Worm (Caenorhabditis elegans): ENCODE results near the gene R151.1.

DNA sequence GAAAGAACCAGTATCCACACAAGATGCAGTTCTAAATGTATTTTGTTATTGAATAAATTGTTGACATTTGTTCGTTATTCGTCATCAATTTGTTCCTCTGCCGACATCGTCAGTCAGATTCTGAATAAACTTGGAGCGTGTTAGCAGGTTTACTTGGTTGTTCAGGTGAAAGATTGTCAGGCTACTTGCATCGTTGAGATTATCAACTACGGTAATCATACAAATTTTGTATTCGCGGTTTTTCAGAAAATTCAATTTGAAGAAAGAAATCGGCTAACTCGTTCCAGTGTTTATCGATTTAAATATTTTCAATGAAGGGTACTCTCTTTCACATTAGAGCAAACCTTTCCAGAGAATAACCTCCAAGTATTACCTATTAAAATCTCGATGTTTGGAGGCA is 6.6 kb upstream of the R151.1 start, which contains the start of gene R151.2:
- TF ChIP-seq nhr-43 (tag; optimal IDR thresholded peaks at IDR 0.05; ENCODE audit: poor library complexity, severe bottlenecking) = no peak
- no peak for TF ChIP-seq ceh-82 (tag; optimal IDR thresholded peaks at IDR 0.05)
- no peak for TF ChIP-seq lin-15B (tag; optimal IDR thresholded peaks at IDR 0.05)
- TF ChIP-seq ama-1 (optimal IDR thresholded peaks at IDR 0.05) = no peak
- TF ChIP-seq zag-1 (tag; optimal IDR thresholded peaks at IDR 0.05) = no peak
- TF ChIP-seq ZK546.5 (tag; optimal IDR thresholded peaks at IDR 0.05) = no peak
- no peak for TF ChIP-seq unc-62 (GFP tag; optimal IDR thresholded peaks at IDR 0.05)
- no peak for TF ChIP-seq nhr-23 (tag; optimal IDR thresholded peaks at IDR 0.05)
- no peak for TF ChIP-seq daf-12 (tag; optimal IDR thresholded peaks at IDR 0.05)

Data from whole organism, L3 larva.